Worm (Caenorhabditis elegans) whole organism, L3 larva: Measurements from ENCODE around the gene npr-17.

Experiments used
- R02D3.7 ChIP-seq: fragments of 150-350 bp; optimal IDR thresholded peaks from 2 replicates; lab custom pipeline; 2014; ENCODE audit warnings: missing biosample characterization, missing genetic modification characterization
- ZK546.5 ChIP-seq: sonication (generic microtip); optimal IDR thresholded peaks from 2 replicates; lab custom pipeline; 2017; ENCODE audit warnings: missing biosample characterization, missing genetic modification characterization
- aly-2 ChIP-seq: fragments of 150-350 bp; optimal IDR thresholded peaks from 2 replicates; lab custom pipeline; 2014; ENCODE audit warnings: missing biosample characterization, missing genetic modification characterization
- ama-1 ChIP-seq: fragments of 150-350 bp; optimal IDR thresholded peaks from 2 replicates; lab custom pipeline; 2018
- ceh-16 ChIP-seq: sonication (generic microtip); optimal IDR thresholded peaks from 2 replicates; lab custom pipeline; 2017; ENCODE audit warnings: missing biosample characterization, missing genetic modification characterization
- ceh-28 ChIP-seq: fragments of 150-350 bp; optimal IDR thresholded peaks from 2 replicates; lab custom pipeline; 2014; ENCODE audit warnings: missing biosample characterization, missing genetic modification reagents, missing genetic modification characterization
- ceh-82 ChIP-seq: fragments of 150-350 bp; optimal IDR thresholded peaks from 2 replicates; lab custom pipeline; 2014; ENCODE audit warnings: missing biosample characterization, missing genetic modification characterization
- ceh-9 ChIP-seq: sonication (generic microtip); optimal IDR thresholded peaks from 2 replicates; lab custom pipeline; 2018; ENCODE audit warnings: missing biosample characterization, missing genetic modification characterization
- daf-12 ChIP-seq: fragments of 150-350 bp; optimal IDR thresholded peaks from 2 replicates; lab custom pipeline; 2014; ENCODE audit warnings: missing biosample characterization, missing genetic modification reagents, missing genetic modification characterization
- egl-27 ChIP-seq: sonication (generic microtip); optimal IDR thresholded peaks from 4 replicates; lab custom pipeline; 2017; ENCODE audit warnings: missing biosample characterization, missing genetic modification reagents, missing genetic modification characterization
- egl-5 ChIP-seq: fragments of 150-350 bp; optimal IDR thresholded peaks from 2 replicates; lab custom pipeline; 2017; ENCODE audit warnings: missing biosample characterization, missing genetic modification reagents, missing genetic modification characterization, inconsistent platforms
- elt-1 ChIP-seq: fragments of 150-350 bp; optimal IDR thresholded peaks from 2 replicates; lab custom pipeline; 2014; ENCODE audit warnings: missing biosample characterization, missing genetic modification characterization
- elt-2 ChIP-seq: sonication (generic microtip); optimal IDR thresholded peaks from 2 replicates; lab custom pipeline; 2016; ENCODE audit warnings: missing genetic modification reagents, mild to moderate bottlenecking, missing genetic modification characterization, missing compliant biosample characterization
- elt-3 ChIP-seq, 3 experiments: fragments of 150-350 bp in 1 of 3; sonication (generic microtip) in 2 of 3; optimal IDR thresholded peaks; 2 replicates in 2 of 3; 4 replicates in 1 of 3; lab custom pipeline; 2014 to 2017; ENCODE audit warnings: missing biosample characterization in 3 of 3, missing genetic modification characterization in 3 of 3
- fkh-10 ChIP-seq: sonication (generic microtip); optimal IDR thresholded peaks from 2 replicates; lab custom pipeline; 2017; ENCODE audit warnings: missing biosample characterization, missing genetic modification reagents, missing genetic modification characterization
- fos-1 ChIP-seq: fragments of 150-350 bp; optimal IDR thresholded peaks from 2 replicates; lab custom pipeline; 2014; ENCODE audit warnings: missing biosample characterization, missing genetic modification characterization
- hmg-11 ChIP-seq: sonication (generic microtip); optimal IDR thresholded peaks from 2 replicates; lab custom pipeline; 2016; ENCODE audit warnings: missing genetic modification characterization, missing compliant biosample characterization
- jun-1 ChIP-seq: fragments of 150-350 bp; optimal IDR thresholded peaks from 2 replicates; lab custom pipeline; 2014; ENCODE audit warnings: missing biosample characterization, missing genetic modification reagents, missing genetic modification characterization
- lin-15B ChIP-seq: fragments of 150-350 bp; optimal IDR thresholded peaks from 2 replicates; lab custom pipeline; 2014; ENCODE audit warnings: missing biosample characterization, missing genetic modification characterization
- lin-39 ChIP-seq: fragments of 150-350 bp; optimal IDR thresholded peaks from 2 replicates; lab custom pipeline; 2018; ENCODE audit warnings: missing biosample characterization, missing genetic modification reagents, missing genetic modification characterization
- lsy-12 ChIP-seq: sonication (generic microtip); optimal IDR thresholded peaks from 2 replicates; lab custom pipeline; 2016; ENCODE audit warnings: mild to moderate bottlenecking, missing genetic modification characterization, missing compliant biosample characterization
- mdl-1 ChIP-seq: fragments of 150-350 bp; optimal IDR thresholded peaks from 2 replicates; lab custom pipeline; 2014; ENCODE audit warnings: missing biosample characterization, missing genetic modification characterization
- mml-1 ChIP-seq: fragments of 150-350 bp; sonication (generic microtip); optimal IDR thresholded peaks from 3 replicates; lab custom pipeline; 2014; ENCODE audit warnings: missing biosample characterization, missing genetic modification characterization
- nfya-1 ChIP-seq: sonication (generic microtip); optimal IDR thresholded peaks from 2 replicates; lab custom pipeline; 2017; ENCODE audit warnings: missing genetic modification characterization, mild to moderate bottlenecking, missing compliant biosample characterization, antibody characterized with exemption, moderate library complexity; ENCODE audit not compliant: insufficient read depth
- nhr-25 ChIP-seq: sonication (generic microtip); optimal IDR thresholded peaks from 2 replicates; lab custom pipeline; 2017; ENCODE audit warnings: missing biosample characterization, missing genetic modification characterization
- nhr-28 ChIP-seq: fragments of 150-350 bp; optimal IDR thresholded peaks from 2 replicates; lab custom pipeline; 2014; ENCODE audit warnings: missing biosample characterization, missing genetic modification characterization
- nhr-43 ChIP-seq: sonication (generic microtip); optimal IDR thresholded peaks from 2 replicates; lab custom pipeline; 2016; ENCODE audit warnings: mild to moderate bottlenecking, missing genetic modification characterization, missing compliant biosample characterization; ENCODE audit not compliant: poor library complexity, severe bottlenecking
- nhr-67 ChIP-seq: fragments of 150-350 bp; optimal IDR thresholded peaks from 2 replicates; lab custom pipeline; 2014; ENCODE audit warnings: missing biosample characterization, missing genetic modification characterization
- nhr-76 ChIP-seq: fragments of 150-350 bp; sonication (generic microtip); optimal IDR thresholded peaks from 5 replicates; lab custom pipeline; 2014; ENCODE audit warnings: missing biosample characterization, missing genetic modification characterization
- nhr-77 ChIP-seq: fragments of 150-350 bp; optimal IDR thresholded peaks from 2 replicates; lab custom pipeline; 2014; ENCODE audit warnings: missing biosample characterization, missing genetic modification characterization
- pha-4 ChIP-seq: fragments of 150-350 bp; optimal IDR thresholded peaks from 2 replicates; lab custom pipeline; 2014; ENCODE audit warnings: missing biosample characterization, missing genetic modification reagents, missing genetic modification characterization
- pqm-1 ChIP-seq: fragments of 150-350 bp; optimal IDR thresholded peaks from 2 replicates; lab custom pipeline; 2017; ENCODE audit warnings: missing biosample characterization, missing genetic modification characterization, inconsistent platforms
- sea-2 ChIP-seq: fragments of 150-350 bp; sonication (generic microtip); optimal IDR thresholded peaks from 4 replicates; lab custom pipeline; 2014; ENCODE audit warnings: missing biosample characterization, missing genetic modification reagents, missing genetic modification characterization
- skn-1 ChIP-seq: fragments of 150-350 bp; optimal IDR thresholded peaks from 2 replicates; lab custom pipeline; 2014; ENCODE audit warnings: missing biosample characterization, missing genetic modification characterization
- snpc-4 ChIP-seq: fragments of 150-350 bp; optimal IDR thresholded peaks from 2 replicates; lab custom pipeline; 2014; ENCODE audit warnings: missing biosample characterization, missing genetic modification characterization
- tbx-2 ChIP-seq: sonication (generic microtip); optimal IDR thresholded peaks from 2 replicates; lab custom pipeline; 2016; ENCODE audit warnings: mild to moderate bottlenecking, missing genetic modification characterization, missing compliant biosample characterization
- unc-39 ChIP-seq: sonication (generic microtip); optimal IDR thresholded peaks from 4 replicates; lab custom pipeline; 2017; ENCODE audit warnings: missing biosample characterization, missing genetic modification characterization
- unc-62 ChIP-seq: fragments of 150-350 bp; sonication (generic microtip); optimal IDR thresholded peaks from 4 replicates; lab custom pipeline; 2014; ENCODE audit warnings: missing biosample characterization, missing genetic modification reagents, missing genetic modification characterization
- zag-1 ChIP-seq: fragments of 150-350 bp; optimal IDR thresholded peaks from 2 replicates; lab custom pipeline; 2014; ENCODE audit warnings: missing biosample characterization, missing genetic modification characterization
- ztf-11 ChIP-seq: fragments of 150-350 bp; optimal IDR thresholded peaks from 2 replicates; lab custom pipeline; 2014; ENCODE audit warnings: missing biosample characterization, missing genetic modification characterization
- ztf-4 ChIP-seq: fragments of 150-350 bp; optimal IDR thresholded peaks from 2 replicates; lab custom pipeline; 2014; ENCODE audit warnings: missing biosample characterization, missing genetic modification characterization

The npr-17 gene

ce11 chrIII:7977777-7978176, 18.5 kb downstream of the npr-17 start, which contains the start of gene C06G4.4:
TSS of gene C06G4.4 (minus strand) at chrIII:7977812.
- TF ChIP-seq nhr-77 (tag; lab: Kevin White, UChicago), result no peak
- no peak for TF ChIP-seq elt-2 (tag; lab: Kevin White, UChicago)
- TF ChIP-seq zag-1 (tag; lab: Kevin White, UChicago), result no peak
- no peak for TF ChIP-seq hmg-11 (tag; lab: Kevin White, UChicago)
- no peak for TF ChIP-seq mml-1 (tag; lab: Kevin White, UChicago)
- TF ChIP-seq ceh-82 (tag; lab: Kevin White, UChicago), result no peak
- no peak for TF ChIP-seq snpc-4 (tag; lab: Kevin White, UChicago)
- TF ChIP-seq lsy-12 (tag; lab: Kevin White, UChicago), result no peak
- TF ChIP-seq skn-1 (tag; lab: Kevin White, UChicago), result no peak
- TF ChIP-seq elt-1 (tag; lab: Kevin White, UChicago), result no peak
- no peak for TF ChIP-seq mdl-1
- no peak for TF ChIP-seq sea-2 (GFP tag; lab: Kevin White, UChicago)
- no peak for TF ChIP-seq ceh-9 (tag; lab: Kevin White, UChicago)
- no peak for TF ChIP-seq pha-4
- TF ChIP-seq fkh-10 (GFP tag; lab: Kevin White, UChicago), result no peak
- TF ChIP-seq pqm-1, result no peak

ce11 chrIII:7977224-7977623, 19.0 kb downstream of the npr-17 start:
- peak; percentile 14 for TF ChIP-seq lsy-12 (tag; lab: Kevin White, UChicago)
- no peak for TF ChIP-seq egl-5 (tag; lab: Kevin White, UChicago)
- TF ChIP-seq nfya-1 (tag; lab: Kevin White, UChicago), result no peak
- TF ChIP-seq pha-4, result no peak
- peak; percentile 22 for TF ChIP-seq R02D3.7 (tag; lab: Kevin White, UChicago)
- TF ChIP-seq ama-1 (lab: Kevin White, UChicago), result peak; percentile 65
- no peak for TF ChIP-seq lin-39 (tag; lab: Kevin White, UChicago)
- TF ChIP-seq ztf-11 (tag; lab: Kevin White, UChicago), result no peak
- TF ChIP-seq ztf-4 (tag; lab: Kevin White, UChicago), result no peak
- TF ChIP-seq lin-15B (tag; lab: Kevin White, UChicago), result no peak
- peak; percentile 28 for TF ChIP-seq nhr-43 (tag; lab: Kevin White, UChicago)
- TF ChIP-seq nhr-67, result no peak
- no peak for TF ChIP-seq jun-1 (tag; lab: Kevin White, UChicago)
- TF ChIP-seq nhr-28 (tag; lab: Kevin White, UChicago), result no peak
- TF ChIP-seq elt-3 (tag; optimal IDR thresholded peaks at IDR 0.05; lab: Kevin White, UChicago), result no peak
- no peak for TF ChIP-seq pqm-1
- TF ChIP-seq elt-2 (tag; lab: Kevin White, UChicago), result peak; percentile 19
- TF ChIP-seq unc-39, result no peak
- no peak for TF ChIP-seq ceh-82 (tag; lab: Kevin White, UChicago)
- no peak for TF ChIP-seq ceh-9 (tag; lab: Kevin White, UChicago)
- TF ChIP-seq ceh-16 (tag; lab: Kevin White, UChicago), result no peak
- TF ChIP-seq, all 47 proteins: peak for 5

DNA sequence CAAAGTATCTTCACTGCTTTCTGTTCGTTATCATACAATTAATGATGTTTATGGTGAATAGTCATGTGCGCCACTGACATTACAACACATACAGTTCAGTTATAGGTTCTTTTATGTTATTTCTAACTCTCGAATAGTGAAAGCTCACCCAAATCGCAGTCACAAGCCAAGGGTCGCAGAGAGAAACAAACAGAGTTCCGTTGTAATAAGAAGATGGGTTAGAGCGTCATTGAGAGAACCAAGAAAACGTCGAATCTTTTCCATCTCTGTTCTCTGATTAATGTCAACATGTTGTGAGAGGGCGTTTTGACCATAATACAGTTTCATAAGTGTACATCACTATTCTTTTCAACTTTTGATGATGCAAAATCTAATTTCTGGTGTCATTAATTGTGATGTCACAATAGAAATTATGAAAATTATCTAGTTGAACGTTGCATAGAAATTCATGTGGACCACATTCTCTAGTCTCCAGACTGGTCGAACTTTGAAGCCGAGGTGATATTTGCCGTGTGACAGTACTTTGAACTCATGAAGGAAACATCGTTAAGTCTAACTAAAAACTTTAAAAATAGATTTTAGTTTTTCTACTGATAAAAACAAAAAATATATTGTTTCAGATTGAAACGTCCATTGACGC, 22.2 kb downstream of the npr-17 start:
- TF ChIP-seq ztf-4 (tag; lab: Kevin White, UChicago) (peak; percentile 19), ceh-16 (tag; lab: Kevin White, UChicago) (no peak), ceh-28 (tag; lab: Kevin White, UChicago) (no peak), nhr-43 (tag; lab: Kevin White, UChicago) (peak; percentile 15), ceh-82 (tag; lab: Kevin White, UChicago) (no peak), lsy-12 (tag; lab: Kevin White, UChicago) (no peak), nfya-1 (tag; lab: Kevin White, UChicago) (no peak), jun-1 (tag; lab: Kevin White, UChicago) (peak; percentile 60), lin-39 (tag; lab: Kevin White, UChicago) (peak; percentile 9), elt-2 (tag; lab: Kevin White, UChicago) (peak; percentile 54), daf-12 (no peak), nhr-77 (tag; lab: Kevin White, UChicago) (no peak), nhr-76 (no peak), skn-1 (tag; lab: Kevin White, UChicago) (peak; percentile 42), zag-1 (tag; lab: Kevin White, UChicago) (no peak), pqm-1 (peak; percentile 26), fos-1 (no peak), unc-62 (no peak), egl-27 (no peak), ztf-11 (tag; lab: Kevin White, UChicago) (no peak), tbx-2 (tag; lab: Kevin White, UChicago) (no peak), ama-1 (lab: Kevin White, UChicago) (no peak), nhr-25 (tag; lab: Kevin White, UChicago) (peak; percentile 24), pha-4 (peak; percentile 71), unc-39 (no peak), ZK546.5 (tag; lab: Kevin White, UChicago) (no peak), aly-2 (no peak), nhr-67 (no peak), elt-3 (tag; optimal IDR thresholded peaks at IDR 0.05; lab: Kevin White, UChicago) (no peak)
